Worm (Caenorhabditis elegans): ENCODE data around the gene T20D3.5.

The T20D3.5 gene

ce11 chrIV:9300127-9300526 is 36.7 kb upstream of the T20D3.5 start, which contains the start of gene F49C12.3:
F49C12.3 (plus strand) TSS chrIV:9300427.
- TF ChIP-seq elt-4 (tag; optimal IDR thresholded peaks at IDR 0.05): no peak
- TF ChIP-seq unc-55 (GFP tag; optimal IDR thresholded peaks at IDR 0.05): no peak

DNA sequence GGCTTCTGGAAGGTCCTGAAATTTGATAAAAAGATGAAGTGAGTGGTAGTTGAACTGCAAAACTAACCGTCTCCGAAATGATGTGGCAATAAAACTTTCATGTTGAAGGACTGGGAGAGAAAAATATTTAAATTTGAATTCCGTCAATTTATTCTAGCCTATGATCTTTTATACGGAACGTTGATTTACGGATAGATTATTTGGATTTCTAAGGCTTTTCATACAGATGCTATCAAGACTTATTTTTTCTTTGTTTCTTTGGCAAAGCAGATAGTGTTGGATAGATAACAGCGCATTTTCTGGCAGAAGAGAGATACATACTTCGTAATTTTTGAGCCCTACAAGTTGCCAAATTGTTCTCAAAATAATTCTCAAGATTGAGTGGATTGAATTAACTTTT is 32.8 kb upstream of the T20D3.5 start, which contains the start of gene F49C12.4:
F49C12.4 (minus strand) TSS at position 101 of the 400 bp plus-strand sequence.
- TF ChIP-seq hlh-13 (GFP tag; optimal IDR thresholded peaks at IDR 0.05) (no peak), hlh-6 (tag; optimal IDR thresholded peaks at IDR 0.05) (no peak), sox-4 (tag; optimal IDR thresholded peaks at IDR 0.05) (no peak), ttx-3 (tag; optimal IDR thresholded peaks at IDR 0.05) (no peak), lin-11 (tag; optimal IDR thresholded peaks at IDR 0.05) (no peak), nhr-11 (tag; optimal IDR thresholded peaks at IDR 0.05) (no peak), madf-2 (tag; optimal IDR thresholded peaks at IDR 0.05) (no peak), pat-9 (tag; optimal IDR thresholded peaks at IDR 0.05) (no peak), ama-1 (optimal IDR thresholded peaks at IDR 0.05) (no peak)

DNA sequence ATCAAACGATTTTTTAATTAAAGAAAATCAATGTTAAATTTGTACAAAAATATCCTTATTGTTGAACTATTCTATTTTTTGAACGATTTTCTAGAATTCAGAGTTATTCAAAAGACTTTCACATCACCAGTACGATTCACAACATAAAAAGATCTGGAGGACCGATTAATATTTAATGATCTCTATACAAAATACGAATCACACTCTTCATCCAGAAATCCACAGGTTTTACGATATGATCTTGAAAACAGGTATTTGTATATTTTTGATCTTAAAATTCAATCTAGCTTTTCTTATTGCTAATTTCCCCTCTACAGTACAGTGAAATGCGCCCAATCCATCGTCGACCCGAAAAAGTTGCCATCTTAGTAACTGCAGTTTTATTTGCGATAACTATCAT is 32.2 kb upstream of the T20D3.5 start, which contains the start of gene F49C12.5:
F49C12.5 (plus strand) TSS at position 301 of the 400 bp plus-strand sequence.
- TF ChIP-seq unc-55 (GFP tag; optimal IDR thresholded peaks at IDR 0.05) (no peak), hlh-6 (tag; optimal IDR thresholded peaks at IDR 0.05) (no peak), dmd-4 (tag; optimal IDR thresholded peaks at IDR 0.05; ENCODE audit: borderline replicate concordance) (no peak), sox-2 (GFP tag; IDR thresholded peaks at IDR 0.05) (no peak), nhr-11 (tag; optimal IDR thresholded peaks at IDR 0.05) (no peak), ceh-30 (tag; optimal IDR thresholded peaks at IDR 0.05) (no peak), C08G9.2 (tag; optimal IDR thresholded peaks at IDR 0.05) (no peak), pax-1 (tag; optimal IDR thresholded peaks at IDR 0.05) (no peak), syd-9 (tag; optimal IDR thresholded peaks at IDR 0.05) (no peak)

DNA sequence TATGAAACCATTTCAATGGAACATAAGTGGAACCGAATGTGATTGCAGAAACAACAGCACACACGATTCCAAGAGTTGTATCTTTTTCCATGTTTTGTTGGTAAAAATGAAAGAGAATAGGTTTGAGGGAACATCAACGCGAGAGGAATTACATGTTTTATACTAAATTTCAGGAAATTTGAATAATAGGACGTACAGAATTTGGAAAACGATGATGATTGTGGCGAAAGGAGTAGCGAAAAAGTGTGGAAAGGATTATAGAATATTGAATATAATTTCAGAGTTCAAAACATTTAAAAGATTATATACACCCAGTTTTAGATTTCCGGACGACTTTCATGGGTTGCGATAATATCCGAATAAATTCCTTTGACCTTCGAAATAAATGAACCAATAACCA is 27.9 kb upstream of the T20D3.5 start, which contains the start of gene F49C12.6:
F49C12.6 (minus strand) TSS at position 101 of the 400 bp plus-strand sequence.
- TF ChIP-seq ceh-2 (tag; optimal IDR thresholded peaks at IDR 0.05) (no peak), pax-1 (tag; optimal IDR thresholded peaks at IDR 0.05) (no peak), tbx-7 (tag; optimal IDR thresholded peaks at IDR 0.05) (no peak), ztf-16 (tag; optimal IDR thresholded peaks at IDR 0.05) (no peak), unc-42 (tag; optimal IDR thresholded peaks at IDR 0.05) (no peak), ceh-6 (GFP tag; optimal IDR thresholded peaks at IDR 0.05) (no peak), ceh-18 (tag; optimal IDR thresholded peaks at IDR 0.05) (no peak), tbx-2 (tag; optimal IDR thresholded peaks at IDR 0.05) (no peak), nfya-1 (tag; optimal IDR thresholded peaks at IDR 0.05) (no peak), ceh-45 (GFP tag; IDR thresholded peaks at IDR 0.05) (no peak), che-1 (tag; optimal IDR thresholded peaks at IDR 0.05) (no peak), lim-6 (tag; optimal IDR thresholded peaks at IDR 0.05) (no peak), ama-1 (optimal IDR thresholded peaks at IDR 0.05) (no peak), hlh-8 (tag; optimal IDR thresholded peaks at IDR 0.05) (no peak), ttx-3 (tag; optimal IDR thresholded peaks at IDR 0.05) (no peak), pqm-1 (tag; optimal IDR thresholded peaks at IDR 0.05) (no peak), ceh-48 (tag; optimal IDR thresholded peaks at IDR 0.05) (no peak), unc-3 (GFP tag; conservative IDR thresholded peaks at IDR 0.05) (no peak), unc-3 (tag; optimal IDR thresholded peaks at IDR 0.05) (no peak)

- TF ChIP-seq ceh-14 (tag; optimal IDR thresholded peaks at IDR 0.05): no peak
- no peak for TF ChIP-seq ets-4 (tag; optimal IDR thresholded peaks at IDR 0.05)
- TF ChIP-seq hlh-6 (tag; optimal IDR thresholded peaks at IDR 0.05): no peak
- no peak for TF ChIP-seq ama-1 (optimal IDR thresholded peaks at IDR 0.05)
- no peak for TF ChIP-seq unc-3 (GFP tag; conservative IDR thresholded peaks at IDR 0.05)
- TF ChIP-seq unc-3 (tag; optimal IDR thresholded peaks at IDR 0.05): no peak
- no peak for TF ChIP-seq ahr-1 (tag; optimal IDR thresholded peaks at IDR 0.05)
- no peak for TF ChIP-seq ceh-9 (tag; optimal IDR thresholded peaks at IDR 0.05)
- no peak for TF ChIP-seq pax-1 (tag; optimal IDR thresholded peaks at IDR 0.05)
- TF ChIP-seq tbx-7 (tag; optimal IDR thresholded peaks at IDR 0.05): no peak
- no peak for TF ChIP-seq sdc-2 (tag; optimal IDR thresholded peaks at IDR 0.05)
- no peak for TF ChIP-seq tbx-2 (tag; optimal IDR thresholded peaks at IDR 0.05)
- no peak for TF ChIP-seq ceh-2 (tag; optimal IDR thresholded peaks at IDR 0.05)
- no peak for TF ChIP-seq sox-2 (GFP tag; IDR thresholded peaks at IDR 0.05)
- no peak for TF ChIP-seq zip-5 (tag; optimal IDR thresholded peaks at IDR 0.05)
- no peak for TF ChIP-seq pag-3 (tag; optimal IDR thresholded peaks at IDR 0.05; ENCODE audit: borderline replicate concordance)
- no peak for TF ChIP-seq lim-6 (tag; optimal IDR thresholded peaks at IDR 0.05)
- no peak for TF ChIP-seq hlh-13 (GFP tag; optimal IDR thresholded peaks at IDR 0.05)
Observed at ce11 chrIV:9310935-9311566, 25.8 kb upstream of the T20D3.5 start.
